Worm (Caenorhabditis elegans): ENCODE data around the gene D1086.2.

DNA sequence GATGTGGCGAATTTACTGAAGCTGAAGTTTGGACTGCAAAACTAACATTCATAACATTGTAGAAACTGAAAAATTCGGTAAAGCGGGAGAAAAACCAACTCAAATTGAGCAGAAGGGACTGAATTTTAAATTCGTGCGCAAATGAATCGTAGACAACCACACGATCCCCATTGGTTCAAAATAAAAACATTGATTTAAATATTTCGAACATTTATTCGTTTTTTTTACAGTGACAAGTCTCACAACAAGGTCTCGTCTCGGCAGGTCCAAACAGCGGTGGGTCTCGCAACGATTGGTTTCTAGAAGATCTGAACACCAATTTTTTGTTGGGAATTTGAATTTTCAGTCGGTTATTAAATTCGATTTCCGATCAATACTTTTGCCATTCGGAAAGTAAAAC is 12.9 kb downstream of the D1086.2 start, which contains the start of gene D1086.18:
- TF ChIP-seq sox-2 (GFP tag; IDR thresholded peaks at IDR 0.05), result no peak
- TF ChIP-seq ceh-2 (tag; optimal IDR thresholded peaks at IDR 0.05), result no peak
- no peak for TF ChIP-seq ceh-9 (tag; optimal IDR thresholded peaks at IDR 0.05)
- no peak for TF ChIP-seq hlh-8 (tag; optimal IDR thresholded peaks at IDR 0.05)
- no peak for TF ChIP-seq sdc-2 (tag; optimal IDR thresholded peaks at IDR 0.05)
- TF ChIP-seq ama-1 (optimal IDR thresholded peaks at IDR 0.05), result no peak
- no peak for TF ChIP-seq dmd-4 (tag; optimal IDR thresholded peaks at IDR 0.05; ENCODE audit: borderline replicate concordance)
- no peak for TF ChIP-seq Y22D7AL.16 (tag; optimal IDR thresholded peaks at IDR 0.05)
- TF ChIP-seq ref-2 (tag; optimal IDR thresholded peaks at IDR 0.05), result no peak
- no peak for TF ChIP-seq sox-4 (tag; optimal IDR thresholded peaks at IDR 0.05)
- no peak for TF ChIP-seq pqm-1 (tag; optimal IDR thresholded peaks at IDR 0.05)
- no peak for TF ChIP-seq fkh-10 (GFP tag; optimal IDR thresholded peaks at IDR 0.05)
